Fruit fly (Drosophila melanogaster) whole organism, embryonic: ENCODE measurements around the gene Pino.

Experiments used
- Ada2b ChIP-seq: fragments of 200-800 bp; sonication (Bioruptor generic); IDR thresholded peaks from 2 replicates; pipeline ENCODE4 v1.3.6; 2022; ENCODE audit warnings: missing biosample characterization, missing genetic modification characterization
- B-H2 ChIP-seq: fragments of 200-800 bp; sonication (Bioruptor generic); optimal IDR thresholded peaks from 2 replicates; lab custom pipeline; 2018; ENCODE audit warnings: missing biosample characterization, mild to moderate bottlenecking, missing genetic modification characterization
- CG10565 ChIP-seq: fragments of 200-800 bp; sonication (Bioruptor generic); optimal IDR thresholded peaks from 3 replicates; lab custom pipeline; 2016; ENCODE audit warnings: missing biosample characterization, mild to moderate bottlenecking, missing genetic modification characterization
- CG11085 ChIP-seq: fragments of 200-800 bp; sonication (Bioruptor generic); IDR thresholded peaks from 2 replicates; pipeline ENCODE4 v1.3.6; 2022; ENCODE audit warnings: missing biosample characterization, missing genetic modification characterization
- CG11247 ChIP-seq: fragments of 200-800 bp; sonication (Bioruptor generic); IDR thresholded peaks from 2 replicates; pipeline ENCODE4 v1.3.6; 2022; ENCODE audit warnings: missing biosample characterization, missing genetic modification characterization
- CG14710 ChIP-seq: fragments of 200-800 bp; sonication (Bioruptor generic); optimal IDR thresholded peaks from 3 replicates; lab custom pipeline; 2019; ENCODE audit warnings: missing biosample characterization, mild to moderate bottlenecking, missing genetic modification characterization, moderate library complexity
- CG14860 ChIP-seq: fragments of 200-800 bp; sonication (Bioruptor generic); IDR thresholded peaks from 3 replicates; pipeline ENCODE4 v1.3.6; 2022; ENCODE audit warnings: missing biosample characterization, missing genetic modification characterization; ENCODE audit not compliant: partially characterized antibody
- CG15011 ChIP-seq: fragments of 200-800 bp; sonication (Bioruptor generic); optimal IDR thresholded peaks from 3 replicates; lab custom pipeline; 2018; ENCODE audit warnings: missing biosample characterization, mild to moderate bottlenecking, missing genetic modification characterization
- CG1602 ChIP-seq: fragments of 200-800 bp; sonication (Bioruptor generic); optimal IDR thresholded peaks from 3 replicates; lab custom pipeline; 2016; ENCODE audit warnings: missing biosample characterization, missing genetic modification characterization
- CG1647 ChIP-seq: fragments of 200-800 bp; sonication (Bioruptor generic); optimal IDR thresholded peaks from 3 replicates; lab custom pipeline; 2016; ENCODE audit warnings: missing biosample characterization, missing genetic modification characterization
- CG17612 ChIP-seq: fragments of 200-800 bp; sonication (Bioruptor generic); IDR thresholded peaks from 2 replicates; pipeline ENCODE4 v1.3.6; 2022; ENCODE audit warnings: missing biosample characterization, missing genetic modification characterization
- CG2120 ChIP-seq: fragments of 200-800 bp; sonication (Bioruptor generic); optimal IDR thresholded peaks from 3 replicates; lab custom pipeline; 2016; ENCODE audit warnings: missing biosample characterization, missing genetic modification characterization
- CG31224 ChIP-seq: fragments of 200-800 bp; sonication (Bioruptor generic); IDR thresholded peaks from 2 replicates; pipeline ENCODE4 v1.3.6; 2022; ENCODE audit warnings: missing biosample characterization, missing genetic modification characterization
- CG3163 ChIP-seq: fragments of 200-800 bp; sonication (Bioruptor generic); optimal IDR thresholded peaks from 3 replicates; lab custom pipeline; 2016; ENCODE audit warnings: missing biosample characterization, missing genetic modification characterization
- CG43689 ChIP-seq: fragments of 200-800 bp; sonication (Bioruptor generic); IDR thresholded peaks from 2 replicates; pipeline ENCODE4 v1.3.6; 2022; ENCODE audit warnings: missing biosample characterization, missing genetic modification characterization
- CG6813 ChIP-seq: fragments of 200-800 bp; sonication (Bioruptor generic); optimal IDR thresholded peaks from 2 replicates; lab custom pipeline; 2017; ENCODE audit warnings: missing biosample characterization, missing genetic modification characterization, mild to moderate bottlenecking, moderate library complexity, missing genetic modification reagents
- CG8944 ChIP-seq: fragments of 200-800 bp; sonication (Bioruptor generic); optimal IDR thresholded peaks from 3 replicates; lab custom pipeline; 2016; ENCODE audit warnings: missing biosample characterization, missing genetic modification characterization
- CG9437 ChIP-seq: fragments of 200-800 bp; sonication (Bioruptor generic); optimal IDR thresholded peaks from 2 replicates; lab custom pipeline; 2018; ENCODE audit warnings: missing biosample characterization, mild to moderate bottlenecking, missing genetic modification characterization
- CG9932 ChIP-seq: fragments of 200-800 bp; sonication (Bioruptor generic); IDR thresholded peaks from 2 replicates; pipeline ENCODE4 v1.3.6; 2022; ENCODE audit warnings: missing biosample characterization, missing genetic modification characterization
- Dip3 ChIP-seq: fragments of 200-800 bp; sonication (Bioruptor generic); optimal IDR thresholded peaks from 3 replicates; lab custom pipeline; 2016; ENCODE audit warnings: missing biosample characterization, missing genetic modification characterization
- ERR ChIP-seq: fragments of 200-800 bp; sonication (Bioruptor generic); optimal IDR thresholded peaks from 2 replicates; lab custom pipeline; 2016; ENCODE audit warnings: missing biosample characterization, missing genetic modification characterization
- Ets97D ChIP-seq: fragments of 200-800 bp; sonication (Bioruptor generic); optimal IDR thresholded peaks from 3 replicates; lab custom pipeline; 2016; ENCODE audit warnings: missing biosample characterization, missing genetic modification characterization
- Fer3 ChIP-seq: fragments of 200-800 bp; sonication (Bioruptor generic); optimal IDR thresholded peaks from 2 replicates; lab custom pipeline; 2018; ENCODE audit warnings: missing biosample characterization, mild to moderate bottlenecking, missing genetic modification characterization, moderate library complexity
- Hsf ChIP-seq: fragments of 200-800 bp; sonication (Bioruptor generic); optimal IDR thresholded peaks from 3 replicates; lab custom pipeline; 2016; ENCODE audit warnings: missing biosample characterization, missing genetic modification characterization
- NFAT ChIP-seq: fragments of 200-800 bp; sonication (Bioruptor generic); IDR thresholded peaks from 2 replicates; pipeline ENCODE4 v1.3.6; 2022; ENCODE audit warnings: missing biosample characterization, missing genetic modification characterization
- Nf-YC ChIP-seq: fragments of 200-800 bp; optimal IDR thresholded peaks from 3 replicates; lab custom pipeline; 2019; ENCODE audit warnings: missing biosample characterization, mild to moderate bottlenecking, missing genetic modification characterization, moderate library complexity
- PHDP ChIP-seq: fragments of 200-800 bp; sonication (Bioruptor generic); optimal IDR thresholded peaks from 3 replicates; lab custom pipeline; 2018; ENCODE audit warnings: missing biosample characterization, mild to moderate bottlenecking, missing genetic modification characterization, moderate library complexity
- ac ChIP-seq: fragments of 200-800 bp; sonication (Bioruptor generic); optimal IDR thresholded peaks from 3 replicates; lab custom pipeline; 2017; ENCODE audit warnings: missing biosample characterization, mild to moderate bottlenecking, missing genetic modification characterization
- ara ChIP-seq: fragments of 200-800 bp; sonication (Bioruptor generic); IDR thresholded peaks from 2 replicates; pipeline ENCODE4 v1.3.6; 2022; ENCODE audit warnings: missing biosample characterization, missing genetic modification characterization
- cad ChIP-seq: fragments of >200 bp; optimal IDR thresholded peaks from 2 replicates; lab custom pipeline; 2017; ENCODE audit warnings: missing biosample characterization, missing genetic modification characterization
- crol ChIP-seq: fragments of 200-800 bp; sonication (Bioruptor generic); IDR thresholded peaks from 2 replicates; pipeline ENCODE4 v1.3.6; 2022; ENCODE audit warnings: missing biosample characterization, missing genetic modification characterization
- crp ChIP-seq, 2 experiments: fragments of 200-800 bp; sonication (Bioruptor generic); optimal IDR thresholded peaks; 2 replicates in 1 of 2; 3 replicates in 1 of 2; lab custom pipeline; 2017; ENCODE audit warnings: missing biosample characterization in 2 of 2, missing genetic modification characterization in 2 of 2, mild to moderate bottlenecking in 1 of 2, moderate library complexity in 1 of 2
- da ChIP-seq: fragments of 200-800 bp; sonication (Bioruptor generic); optimal IDR thresholded peaks from 2 replicates; lab custom pipeline; 2016; ENCODE audit warnings: missing biosample characterization, missing genetic modification characterization
- dpn ChIP-seq, 2 experiments: fragments of 200-800 bp; sonication (Bioruptor generic); optimal IDR thresholded peaks; 3 replicates each; lab custom pipeline; 2016; ENCODE audit warnings: missing biosample characterization in 2 of 2, missing genetic modification characterization in 2 of 2
- fd102C ChIP-seq: fragments of 200-800 bp; sonication (Bioruptor generic); optimal IDR thresholded peaks from 2 replicates; lab custom pipeline; 2018; ENCODE audit warnings: missing biosample characterization, mild to moderate bottlenecking, missing genetic modification characterization, moderate library complexity
- fru ChIP-seq: fragments of >200 bp; optimal IDR thresholded peaks from 2 replicates; lab custom pipeline; 2017
- gcm2 ChIP-seq: fragments of 200-800 bp; sonication (Bioruptor generic); optimal IDR thresholded peaks from 2 replicates; lab custom pipeline; 2016; ENCODE audit warnings: missing biosample characterization, missing genetic modification characterization
- hth ChIP-seq: fragments of >200 bp; optimal IDR thresholded peaks from 2 replicates; lab custom pipeline; 2017; ENCODE audit warnings: inconsistent platforms
- ken ChIP-seq: fragments of 200-800 bp; sonication (Bioruptor generic); IDR thresholded peaks from 3 replicates; pipeline ENCODE4 v1.3.6; 2022; ENCODE audit warnings: missing biosample characterization, missing genetic modification characterization
- lilli ChIP-seq: fragments of 200-800 bp; sonication (Bioruptor generic); optimal IDR thresholded peaks from 3 replicates; lab custom pipeline; 2016; ENCODE audit warnings: missing biosample characterization, missing genetic modification characterization
- lola ChIP-seq, 3 experiments: fragments of >200 bp in 2 of 3; fragments of 200-800 bp in 1 of 3; sonication (Bioruptor generic) in 1 of 3; optimal IDR thresholded peaks; 2 replicates each; lab custom pipeline; 2017 to 2019; ENCODE audit warnings: missing biosample characterization in 3 of 3, missing genetic modification characterization in 3 of 3, mild to moderate bottlenecking in 1 of 3, moderate library complexity in 1 of 3
- nerfin-2 ChIP-seq: fragments of 200-800 bp; sonication (Bioruptor generic); IDR thresholded peaks from 2 replicates; pipeline ENCODE4 v1.3.6; 2022; ENCODE audit warnings: missing biosample characterization, missing genetic modification characterization; ENCODE audit not compliant: partially characterized antibody
- nmo ChIP-seq: fragments of 200-800 bp; sonication (Bioruptor generic); optimal IDR thresholded peaks from 2 replicates; lab custom pipeline; 2018; ENCODE audit warnings: missing biosample characterization, mild to moderate bottlenecking, missing genetic modification characterization, moderate library complexity
- onecut ChIP-seq: fragments of 200-800 bp; sonication (Bioruptor generic); IDR thresholded peaks from 2 replicates; pipeline ENCODE4 v1.3.6; 2022; ENCODE audit warnings: missing biosample characterization, missing genetic modification characterization
- pb ChIP-seq: fragments of 200-800 bp; sonication (Bioruptor generic); optimal IDR thresholded peaks from 3 replicates; lab custom pipeline; 2016; ENCODE audit warnings: missing biosample characterization, missing genetic modification characterization
- peb ChIP-seq: fragments of 200-800 bp; sonication (Bioruptor generic); IDR thresholded peaks from 2 replicates; pipeline ENCODE4 v1.3.6; 2022; ENCODE audit warnings: missing biosample characterization, missing genetic modification characterization
- schlank ChIP-seq: fragments of 200-800 bp; sonication (Bioruptor generic); optimal IDR thresholded peaks from 2 replicates; lab custom pipeline; 2018; ENCODE audit warnings: missing biosample characterization, mild to moderate bottlenecking, missing genetic modification characterization
- slou ChIP-seq: fragments of 200-800 bp; sonication (Bioruptor generic); optimal IDR thresholded peaks from 3 replicates; lab custom pipeline; 2016; ENCODE audit warnings: missing biosample characterization, missing genetic modification characterization
- zen2 ChIP-seq: fragments of 200-800 bp; sonication (Bioruptor generic); IDR thresholded peaks from 3 replicates; pipeline ENCODE4 v1.3.6; 2022; ENCODE audit warnings: missing biosample characterization, missing genetic modification characterization; ENCODE audit not compliant: partially characterized antibody

Pino gene

dm6 chr2L:1128932-1129887 lies at the start of gene Pino, which contains the start of gene TBC1D23:
Pino (minus strand) TSS chr2L:1128953.
TBC1D23 (plus strand) TSS chr2L:1129316.
- TF ChIP-seq B-H2 (GFP tag; lab: Kevin White, UChicago) (peak; percentile 57), NFAT (GFP tag; lab: Robert Waterston, UW) (peak; percentile 70), crol (GFP tag; lab: Robert Waterston, UW) (peak; percentile 88), Fer3 (tag; lab: Kevin White, UChicago) (peak; percentile 59), gcm2 (no peak), Dip3 (peak; percentile 41), peb (GFP tag; lab: Robert Waterston, UW) (no peak), schlank (no peak), CG9932 (peak; percentile 87), CG17612 (GFP tag; lab: Robert Waterston, UW) (no peak), hth (no peak), fru (lab: Kevin White, UChicago) (no peak), cad (GFP tag; lab: Kevin White, UChicago) (no peak), PHDP (tag; lab: Kevin White, UChicago) (peak; percentile 71), nerfin-2 (GFP tag; lab: Robert Waterston, UW) (peak; percentile 45; the same call in 1 of the 2 replicates), fd102C (no peak), CG15011 (GFP tag; lab: Kevin White, UChicago) (no peak), CG10565 (GFP tag; lab: Kevin White, UChicago) (no peak), Nf-YC (peak; percentile 67), crp (GFP tag; optimal IDR thresholded peaks at IDR 0.05; lab: Kevin White, UChicago) (no peak), CG3163 (no peak), CG14710 (tag; lab: Kevin White, UChicago) (peak; percentile 76), CG11085 (GFP tag; lab: Robert Waterston, UW) (peak; percentile 42; the same call in 1 of the 2 replicates), nmo (peak; percentile 89), CG1647 (peak; percentile 30), ken (GFP tag; lab: Robert Waterston, UW) (peak; percentile 72; the same call in 1 of the 3 replicates), Ada2b (GFP tag; lab: Robert Waterston, UW) (peak; percentile 35; the same call in 1 of the 2 replicates), dpn (GFP tag; optimal IDR thresholded peaks at IDR 0.05; lab: Kevin White, UChicago) (peak; percentile 43 to 79), lilli (GFP tag; lab: Kevin White, UChicago) (peak; percentile 78), CG6813 (GFP tag; lab: Kevin White, UChicago) (no peak), slou (peak; percentile 41), CG43689 (GFP tag; lab: Robert Waterston, UW) (no peak), da (no peak), CG14860 (peak; percentile 64; the same call in 2 of the 3 replicates), Hsf (peak; percentile 36), pb (GFP tag; lab: Kevin White, UChicago) (no peak), lola (GFP tag; optimal IDR thresholded peaks at IDR 0.05; lab: Kevin White, UChicago) (peak in 1 of 3 experiments; percentile 79), CG1602 (GFP tag; lab: Kevin White, UChicago) (peak; percentile 75), CG9437 (peak; percentile 100), zen2 (GFP tag; lab: Robert Waterston, UW) (0 out of 3 replicates have a peak, but pooled peaks have one; percentile 42), ac (GFP tag; lab: Kevin White, UChicago) (no peak), CG11247 (peak; percentile 62; the same call in 1 of the 2 replicates), ara (GFP tag; lab: Robert Waterston, UW) (peak; percentile 63), CG8944 (GFP tag; lab: Kevin White, UChicago) (peak; percentile 14), onecut (peak; percentile 33; the same call in 1 of the 2 replicates), ERR (no peak), CG2120 (GFP tag; lab: Kevin White, UChicago) (peak; percentile 80), Ets97D (GFP tag; lab: Kevin White, UChicago) (peak; percentile 22), CG31224 (peak; percentile 61)
